Fruit fly (Drosophila melanogaster): ENCODE results near the gene CG42819.

CG42819 gene

DNA sequence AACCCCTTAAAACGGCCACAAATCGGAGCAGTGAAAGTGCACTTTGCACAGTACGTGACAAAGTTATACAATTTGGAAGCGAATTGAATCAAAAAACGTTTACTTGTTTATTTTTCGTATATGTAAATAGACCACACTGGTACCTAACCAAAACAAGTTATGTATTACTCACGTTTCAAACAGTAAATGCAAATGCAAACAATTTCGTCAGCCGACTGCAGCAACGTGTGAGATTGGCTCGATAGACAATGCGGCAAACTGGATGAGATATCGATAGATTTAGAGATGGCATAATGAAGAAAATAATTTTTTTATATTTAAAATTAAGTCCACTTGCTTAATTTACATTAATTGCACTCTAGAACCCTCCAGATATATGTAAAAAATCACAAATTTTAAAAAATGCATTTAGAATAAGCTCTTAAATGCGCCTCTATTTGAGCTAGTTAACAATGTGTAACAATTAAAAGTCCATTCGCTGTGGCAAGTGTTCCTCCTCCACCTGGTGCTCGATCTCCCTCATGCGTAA is 7.6 kb downstream of the CG42819 start, which contains the start of gene AlaRS:
TSS of gene AlaRS (minus strand) at position 257 of the 529 bp plus-strand sequence.
- TF ChIP-seq CG10348 (GFP tag; IDR thresholded peaks at IDR 0.05) (no peak), EcR (GFP tag; optimal IDR thresholded peaks at IDR 0.05) (no peak), CG4496 (GFP tag; IDR thresholded peaks at IDR 0.05) (no peak), gl (tag; optimal IDR thresholded peaks at IDR 0.05) (no peak), CG13204 (GFP tag; optimal IDR thresholded peaks at IDR 0.05) (no peak), CG12605 (GFP tag; IDR thresholded peaks at IDR 0.05) (no peak), D1 (tag; optimal IDR thresholded peaks at IDR 0.05) (no peak), Ets98B (GFP tag; IDR thresholded peaks at IDR 0.05) (peak; percentile 37), CG17806 (tag; optimal IDR thresholded peaks at IDR 0.05) (peak; percentile 28), Snoo (tag; optimal IDR thresholded peaks at IDR 0.05) (peak; percentile 21), CG32121 (GFP tag; IDR thresholded peaks at IDR 0.05) (no peak), rn (GFP tag; IDR thresholded peaks at IDR 0.05) (no peak), CG9948 (tag; optimal IDR thresholded peaks at IDR 0.05) (peak; percentile 16), fd96Ca (GFP tag; IDR thresholded peaks at IDR 0.05) (no peak), Pif1B (GFP tag; optimal IDR thresholded peaks at IDR 0.05) (peak; percentile 51), CG8159 (tag; optimal IDR thresholded peaks at IDR 0.05) (peak; percentile 36), CG14655 (GFP tag; optimal IDR thresholded peaks at IDR 0.05) (peak; percentile 2), CG8301 (tag; optimal IDR thresholded peaks at IDR 0.05) (no peak), CG15710 (tag; optimal IDR thresholded peaks at IDR 0.05) (peak; percentile 32), Pif1A (GFP tag; optimal IDR thresholded peaks at IDR 0.05) (peak; percentile 31), CG34367 (tag; optimal IDR thresholded peaks at IDR 0.05) (peak; percentile 5)

- peak; percentile 98 for TF ChIP-seq gl (tag; optimal IDR thresholded peaks at IDR 0.05)
- peak; percentile 96 for TF ChIP-seq fd96Ca (GFP tag; IDR thresholded peaks at IDR 0.05)
- TF ChIP-seq Ets98B (GFP tag; IDR thresholded peaks at IDR 0.05) = peak; percentile 100
- TF ChIP-seq D1 (tag; optimal IDR thresholded peaks at IDR 0.05) = peak; percentile 99
- TF ChIP-seq CG9948 (tag; optimal IDR thresholded peaks at IDR 0.05) = peak; percentile 100
- peak; percentile 99 for TF ChIP-seq Pif1B (GFP tag; optimal IDR thresholded peaks at IDR 0.05)
- TF ChIP-seq CG14655 (GFP tag; optimal IDR thresholded peaks at IDR 0.05) = peak; percentile 100
- TF ChIP-seq CG12605 (GFP tag; IDR thresholded peaks at IDR 0.05) = peak; percentile 99
- TF ChIP-seq CG17806 (tag; optimal IDR thresholded peaks at IDR 0.05) = peak; percentile 100
- peak; percentile 72 for TF ChIP-seq EcR (GFP tag; optimal IDR thresholded peaks at IDR 0.05)
- peak; percentile 99 for TF ChIP-seq CG8301 (tag; optimal IDR thresholded peaks at IDR 0.05)
- peak; percentile 99 for TF ChIP-seq rn (GFP tag; IDR thresholded peaks at IDR 0.05)
- peak; percentile 100 for TF ChIP-seq Snoo (tag; optimal IDR thresholded peaks at IDR 0.05)
- TF ChIP-seq CG13204 (GFP tag; optimal IDR thresholded peaks at IDR 0.05) = peak; percentile 98
- TF ChIP-seq CG32121 (GFP tag; IDR thresholded peaks at IDR 0.05) = peak; percentile 100
- TF ChIP-seq CG34367 (tag; optimal IDR thresholded peaks at IDR 0.05) = peak; percentile 99
- peak; percentile 100 for TF ChIP-seq CG4496 (GFP tag; IDR thresholded peaks at IDR 0.05)
- peak; percentile 99 for TF ChIP-seq Pif1A (GFP tag; optimal IDR thresholded peaks at IDR 0.05)
- TF ChIP-seq CG10348 (GFP tag; IDR thresholded peaks at IDR 0.05) = peak; percentile 97
- TF ChIP-seq CG15710 (tag; optimal IDR thresholded peaks at IDR 0.05) = peak; percentile 100
- TF ChIP-seq CG8159 (tag; optimal IDR thresholded peaks at IDR 0.05) = peak; percentile 100
Measured at dm6 chr2L:8376717-8377116, 12.4 kb downstream of the CG42819 start, which contains the start of the genes CG13390 and CG17294. TSS of gene CG13390 (minus strand) at chr2L:8376797. TSS of gene CG17294 (plus strand) at chr2L:8377035.

DNA sequence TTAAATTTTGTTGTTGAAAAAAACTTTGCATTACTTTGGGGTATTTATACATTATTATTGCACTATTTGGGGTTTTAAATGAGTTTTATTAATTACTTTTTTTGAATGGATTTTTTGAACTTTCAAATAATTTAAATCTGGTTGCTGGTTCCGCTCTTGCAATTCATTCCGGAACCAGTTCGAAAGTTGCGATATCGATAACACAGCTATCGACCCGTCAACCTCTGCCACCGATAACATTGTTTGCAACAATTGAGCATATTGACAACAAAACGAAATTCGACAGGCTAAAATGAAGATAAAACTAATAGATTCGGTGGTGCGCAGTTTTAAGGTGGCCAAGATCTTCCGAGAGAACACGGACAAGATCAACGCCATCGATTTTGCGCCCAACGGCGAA is 14.9 kb downstream of the CG42819 start, which contains the start of gene Wdr82:
TSS of gene Wdr82 (plus strand) at position 227 of the 400 bp plus-strand sequence.
- TF ChIP-seq CG12605 (GFP tag; IDR thresholded peaks at IDR 0.05) (no peak), CG17806 (tag; optimal IDR thresholded peaks at IDR 0.05) (no peak)

dm6 chr2L:8372248-8372647 is 16.9 kb downstream of the CG42819 start:
- TF ChIP-seq CG17806 (tag; optimal IDR thresholded peaks at IDR 0.05) (no peak), gl (tag; optimal IDR thresholded peaks at IDR 0.05) (no peak)

DNA sequence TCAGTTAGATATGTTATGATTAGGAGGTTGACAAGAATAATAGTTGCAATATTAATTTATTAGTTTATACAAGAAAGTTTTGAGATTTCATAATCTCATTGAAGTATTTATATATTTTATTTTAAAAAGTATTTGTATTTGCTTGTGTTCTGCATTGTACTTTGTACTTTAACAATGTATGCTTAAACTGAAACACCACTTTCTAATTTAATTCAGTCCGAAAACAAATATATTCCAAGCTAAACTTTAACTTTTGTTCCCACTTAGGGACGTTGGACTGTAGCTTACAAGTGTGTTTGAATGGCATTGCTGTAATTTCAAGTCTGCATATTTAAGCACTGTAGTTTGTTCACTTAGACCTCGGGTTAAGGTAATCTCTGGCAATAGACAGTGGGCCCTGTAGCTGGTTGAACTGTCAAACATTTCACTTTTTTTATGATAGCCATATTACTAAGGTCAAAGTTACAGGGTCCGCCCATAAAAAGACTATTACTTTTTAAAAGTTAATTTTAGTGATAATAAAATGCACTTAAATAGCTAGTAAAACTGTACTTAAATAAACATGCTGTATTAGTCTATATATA is 17.7 kb downstream of the CG42819 start:
- TF ChIP-seq CG9948 (tag; optimal IDR thresholded peaks at IDR 0.05) = peak; percentile 4
- no peak for TF ChIP-seq CG12605 (GFP tag; IDR thresholded peaks at IDR 0.05)
- peak; percentile 13; the same call in 1 of the 2 replicates for TF ChIP-seq CG32121 (GFP tag; IDR thresholded peaks at IDR 0.05)

dm6 chr2L:8370364-8371326 is 18.5 kb downstream of the CG42819 start, which contains the start of gene CG17292:
TSS of gene CG17292 (plus strand) at chr2L:8370454.
- peak; percentile 67; the same call in 2 of the 3 replicates for TF ChIP-seq fd96Ca (GFP tag; IDR thresholded peaks at IDR 0.05)
- no peak for TF ChIP-seq Pif1B (GFP tag; optimal IDR thresholded peaks at IDR 0.05)
- no peak for TF ChIP-seq CG9948 (tag; optimal IDR thresholded peaks at IDR 0.05)
- TF ChIP-seq CG15710 (tag; optimal IDR thresholded peaks at IDR 0.05) = peak; percentile 16
- TF ChIP-seq CG10348 (GFP tag; IDR thresholded peaks at IDR 0.05) = 0 out of 2 replicates have a peak, but pooled peaks have one; percentile 6
- TF ChIP-seq CG17806 (tag; optimal IDR thresholded peaks at IDR 0.05) = no peak
- TF ChIP-seq gl (tag; optimal IDR thresholded peaks at IDR 0.05) = no peak
- TF ChIP-seq Snoo (tag; optimal IDR thresholded peaks at IDR 0.05) = no peak
- TF ChIP-seq CG34367 (tag; optimal IDR thresholded peaks at IDR 0.05) = no peak
- TF ChIP-seq CG14655 (GFP tag; optimal IDR thresholded peaks at IDR 0.05) = no peak
- TF ChIP-seq rn (GFP tag; IDR thresholded peaks at IDR 0.05) = no peak
- no peak for TF ChIP-seq Pif1A (GFP tag; optimal IDR thresholded peaks at IDR 0.05)
- TF ChIP-seq CG13204 (GFP tag; optimal IDR thresholded peaks at IDR 0.05) = no peak
- no peak for TF ChIP-seq CG8159 (tag; optimal IDR thresholded peaks at IDR 0.05)
- peak; percentile 74; the same call in 1 of the 2 replicates for TF ChIP-seq Ets98B (GFP tag; IDR thresholded peaks at IDR 0.05)
- TF ChIP-seq D1 (tag; optimal IDR thresholded peaks at IDR 0.05) = no peak
- TF ChIP-seq EcR (GFP tag; optimal IDR thresholded peaks at IDR 0.05) = peak; percentile 44
- TF ChIP-seq CG12605 (GFP tag; IDR thresholded peaks at IDR 0.05) = peak; percentile 44; the same call in 1 of the 2 replicates
- TF ChIP-seq CG4496 (GFP tag; IDR thresholded peaks at IDR 0.05) = peak; percentile 50; the same call in 1 of the 3 replicates
- peak; percentile 46; the same call in 1 of the 2 replicates for TF ChIP-seq CG32121 (GFP tag; IDR thresholded peaks at IDR 0.05)
- no peak for TF ChIP-seq CG8301 (tag; optimal IDR thresholded peaks at IDR 0.05)
